Fruit fly (Drosophila melanogaster): ENCODE data around the gene CG34367.

The CG34367 gene

dm6 chr2L:10353871-10354270 lies at the start of gene CG34367:
CG34367 (minus strand) TSS chr2L:10353905.
- TF ChIP-seq crp (GFP tag; optimal IDR thresholded peaks at IDR 0.05) (no peak), Trl (optimal IDR thresholded peaks at IDR 0.05) (peak; percentile 45 to 50), Trl (GFP tag; optimal IDR thresholded peaks at IDR 0.05) (no peak), insv (GFP tag; optimal IDR thresholded peaks at IDR 0.05) (no peak), Nf-YB (GFP tag; optimal IDR thresholded peaks at IDR 0.05) (peak; percentile 96), seq (GFP tag; IDR thresholded peaks at IDR 0.05) (peak; percentile 67; the same call in 1 of the 2 replicates), pros (GFP tag; optimal IDR thresholded peaks at IDR 0.05) (peak; percentile 86), Nf-YC (tag; optimal IDR thresholded peaks at IDR 0.05) (peak; percentile 97), Rfx (GFP tag; IDR thresholded peaks at IDR 0.05) (no peak)

DNA sequence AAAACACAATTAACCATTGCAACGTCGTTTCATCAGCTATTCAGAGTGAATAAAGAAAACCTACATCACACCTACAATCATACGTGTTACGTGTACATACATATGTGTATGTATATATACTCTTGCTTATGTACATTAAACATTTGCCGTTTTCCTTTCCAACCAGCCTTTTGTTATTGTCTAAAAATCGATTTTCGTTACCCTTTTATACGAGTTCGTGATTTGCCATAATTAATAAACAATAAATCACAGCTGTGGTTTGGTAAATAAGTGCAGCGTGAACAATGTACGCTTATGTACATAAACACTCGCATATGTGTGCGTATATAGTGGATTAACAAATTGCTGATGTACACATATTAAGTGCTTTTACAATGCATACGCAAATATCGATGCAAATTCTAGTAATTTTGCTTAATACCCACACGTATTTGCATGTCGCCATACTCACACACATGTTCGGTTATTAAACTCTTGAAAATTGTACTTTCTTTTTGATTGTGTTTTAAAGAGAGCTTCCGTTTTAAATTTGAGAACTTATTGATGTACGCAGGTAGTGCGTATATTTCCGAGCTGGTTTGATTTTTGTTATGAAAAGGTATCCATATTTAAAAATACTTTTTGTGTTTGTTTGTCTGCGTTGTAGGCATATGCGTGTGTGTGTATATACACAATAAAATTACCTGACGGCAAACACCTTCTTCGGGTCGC lies 43.3 kb upstream of the CG34367 start:
- TF ChIP-seq HLH54F (GFP tag; optimal IDR thresholded peaks at IDR 0.05) (no peak), tup (GFP tag; optimal IDR thresholded peaks at IDR 0.05) (no peak), CG31365 (tag; optimal IDR thresholded peaks at IDR 0.05) (no peak), CG2199 (GFP tag; IDR thresholded peaks at IDR 0.05) (no peak), CG33213 (GFP tag; optimal IDR thresholded peaks at IDR 0.05) (no peak), C15 (GFP tag; IDR thresholded peaks at IDR 0.05) (no peak), CG4820 (GFP tag; optimal IDR thresholded peaks at IDR 0.05) (no peak), Fer3 (tag; optimal IDR thresholded peaks at IDR 0.05) (no peak), emc (GFP tag; optimal IDR thresholded peaks at IDR 0.05) (no peak), lilli (GFP tag; optimal IDR thresholded peaks at IDR 0.05) (no peak), lov (optimal IDR thresholded peaks at IDR 0.05) (no peak), lov (GFP tag; IDR thresholded peaks at IDR 0.05) (no peak), CG5245 (GFP tag; optimal IDR thresholded peaks at IDR 0.05) (no peak), Oli (tag; optimal IDR thresholded peaks at IDR 0.05) (no peak), Kr (GFP tag; optimal IDR thresholded peaks at IDR 0.05) (no peak), nmo (GFP tag; optimal IDR thresholded peaks at IDR 0.05) (no peak), ind (GFP tag; optimal IDR thresholded peaks at IDR 0.05) (no peak), br (optimal IDR thresholded peaks at IDR 0.05) (no peak), slbo (GFP tag; IDR thresholded peaks at IDR 0.05) (no peak), sens (GFP tag) (peak; percentile 80), CG16863 (GFP tag; optimal IDR thresholded peaks at IDR 0.05) (no peak), pfk (GFP tag; optimal IDR thresholded peaks at IDR 0.05) (no peak), Sox100B (GFP tag; optimal IDR thresholded peaks at IDR 0.05) (peak; percentile 6), CG17802 (tag; optimal IDR thresholded peaks at IDR 0.05) (no peak), Hmr (GFP tag; optimal IDR thresholded peaks at IDR 0.05) (no peak), ken (GFP tag; IDR thresholded peaks at IDR 0.05) (no peak), grau (tag; optimal IDR thresholded peaks at IDR 0.05) (no peak), CG7928 (GFP tag; optimal IDR thresholded peaks at IDR 0.05) (no peak), CG6683 (GFP tag; optimal IDR thresholded peaks at IDR 0.05) (no peak), Nf-YC (tag; optimal IDR thresholded peaks at IDR 0.05) (no peak), CG10979 (tag; optimal IDR thresholded peaks at IDR 0.05) (no peak), Bgb (GFP tag; IDR thresholded peaks at IDR 0.05; ENCODE audit: partially characterized antibody) (no peak), Neu2 (GFP tag; optimal IDR thresholded peaks at IDR 0.05; ENCODE audit: borderline replicate concordance) (no peak), Hand (GFP tag; optimal IDR thresholded peaks at IDR 0.05) (no peak), CG14014 (GFP tag; IDR thresholded peaks at IDR 0.05) (peak; percentile 27; the same call in 1 of the 2 replicates), bbx (GFP tag; IDR thresholded peaks at IDR 0.05; ENCODE audit: partially characterized antibody) (no peak), otp (GFP tag; IDR thresholded peaks at IDR 0.05) (no peak), bsh (GFP tag; optimal IDR thresholded peaks at IDR 0.05) (no peak), CG4617 (GFP tag; optimal IDR thresholded peaks at IDR 0.05; ENCODE audit: borderline replicate concordance) (peak; percentile 17), D19B (GFP tag; optimal IDR thresholded peaks at IDR 0.05) (no peak), Mes4 (GFP tag; optimal IDR thresholded peaks at IDR 0.05) (no peak)

Data from whole organism, embryonic.